Fruit fly (Drosophila melanogaster) whole organism, wandering third instar larva: ENCODE measurements around the gene RAF2.

Experiments
- CG32264 ChIP-seq: fragments of 200-800 bp; sonication (Bioruptor generic); optimal IDR thresholded peaks from 2 replicates; lab custom pipeline; 2016; ENCODE audit warnings: missing biosample characterization, missing genetic modification characterization
- Hr78 ChIP-seq: fragments of >200 bp; optimal IDR thresholded peaks from 2 replicates; lab custom pipeline; 2017; ENCODE audit warnings: missing biosample characterization, missing genetic modification characterization
- Mio ChIP-seq: sonication (Bioruptor generic); optimal IDR thresholded peaks from 2 replicates; lab custom pipeline; 2016; ENCODE audit warnings: missing biosample characterization, missing genetic modification characterization
- Myc ChIP-seq: fragments of >200 bp; optimal IDR thresholded peaks from 2 replicates; lab custom pipeline; 2017
- OdsH ChIP-seq: fragments of 200-800 bp; sonication (Bioruptor generic); optimal IDR thresholded peaks from 2 replicates; lab custom pipeline; 2016; ENCODE audit warnings: missing biosample characterization, mild to moderate bottlenecking, missing genetic modification characterization
- br ChIP-seq: fragments of 200-800 bp; sonication (Bioruptor generic); optimal IDR thresholded peaks from 2 replicates; lab custom pipeline; 2016; ENCODE audit warnings: missing biosample characterization, missing genetic modification characterization
- dl ChIP-seq, 2 experiments: fragments of 175-275, 200-275 bp in 1 of 2; fragments of 200-275 bp in 1 of 2; sonication (Bioruptor generic); optimal IDR thresholded peaks; lab custom pipeline; 2018; ENCODE audit warnings: mild to moderate bottlenecking in 2 of 2, missing biosample characterization in 2 of 2, missing genetic modification characterization in 2 of 2, moderate library complexity in 2 of 2; ENCODE audit not compliant: partially characterized antibody in 2 of 2, insufficient read depth in 1 of 2
- h ChIP-seq: fragments of 200-800 bp; sonication (Bioruptor generic); optimal IDR thresholded peaks from 3 replicates; lab custom pipeline; 2016; ENCODE audit warnings: missing biosample characterization, mild to moderate bottlenecking, missing genetic modification characterization
- pan ChIP-seq: fragments of >200 bp; optimal IDR thresholded peaks from 2 replicates; lab custom pipeline; 2017
- psq ChIP-seq: fragments of 200-800 bp; sonication (Bioruptor generic); optimal IDR thresholded peaks from 3 replicates; lab custom pipeline; 2017; ENCODE audit warnings: missing biosample characterization, mild to moderate bottlenecking, missing genetic modification characterization, moderate library complexity
- sage ChIP-seq: fragments of 200-800 bp; sonication (Bioruptor generic); optimal IDR thresholded peaks from 2 replicates; lab custom pipeline; 2016; ENCODE audit warnings: missing biosample characterization, mild to moderate bottlenecking, missing genetic modification characterization
- sv ChIP-seq: fragments of 200-800 bp; sonication (Bioruptor generic); optimal IDR thresholded peaks from 3 replicates; lab custom pipeline; 2016; ENCODE audit warnings: missing biosample characterization, missing genetic modification characterization
- usp ChIP-seq: fragments of >200 bp; optimal IDR thresholded peaks from 2 replicates; lab custom pipeline; 2017; ENCODE audit warnings: missing biosample characterization, missing genetic modification characterization
- woc ChIP-seq: sonication (Bioruptor generic); optimal IDR thresholded peaks from 2 replicates; lab custom pipeline; 2016; ENCODE audit warnings: missing biosample characterization, mild to moderate bottlenecking, missing genetic modification characterization

dm6 chr3L:16337739-16338138, 48.4 kb upstream of the RAF2 start:
- TF ChIP-seq h (GFP tag; lab: Kevin White, UChicago), result no peak
- TF ChIP-seq Mio, result no peak
- no peak for TF ChIP-seq woc (GFP tag; lab: Kevin White, UChicago)
- TF ChIP-seq psq, result no peak
- no peak for TF ChIP-seq sv (GFP tag; lab: Kevin White, UChicago)
- no peak for TF ChIP-seq usp (GFP tag; lab: Kevin White, UChicago)
- no peak for TF ChIP-seq Myc (lab: Kevin White, UChicago)
- TF ChIP-seq pan (lab: Kevin White, UChicago), result no peak
- TF ChIP-seq OdsH (GFP tag; lab: Kevin White, UChicago), result no peak
- TF ChIP-seq CG32264, result no peak
- TF ChIP-seq Hr78 (GFP tag; lab: Kevin White, UChicago), result no peak
- no peak for TF ChIP-seq dl (GFP tag; optimal IDR thresholded peaks at IDR 0.05; lab: Kevin White, UChicago; ENCODE audit: insufficient read depth in 1 of 2, partially characterized antibody in 2 of 2)
- no peak for TF ChIP-seq sage (GFP tag; lab: Kevin White, UChicago)
- TF ChIP-seq br (GFP tag; lab: Kevin White, UChicago), result no peak
